Worm (Caenorhabditis elegans) whole organism, L4 larva: ENCODE data around the gene F20A1.6.
A peak's percentile ranks its signal among the peaks of the same experiment; 100 is the strongest.

Experiments used
- Y105C5A.15 ChIP-seq: fragments of 200-800 bp; sonication (Bioruptor generic); IDR thresholded peaks from 2 replicates; pipeline ENCODE4 v1.3.6; 2022; ENCODE audit warnings: missing genetic modification characterization, missing compliant biosample characterization
- lin-39 ChIP-seq: fragments of 150-350 bp; optimal IDR thresholded peaks from 2 replicates; lab custom pipeline; 2014; ENCODE audit warnings: missing biosample characterization, missing genetic modification reagents, missing genetic modification characterization
- madf-9 ChIP-seq: fragments of 200-800 bp; sonication (Bioruptor generic); conservative IDR thresholded peaks from 2 replicates; pipeline ENCODE4 v1.3.6; 2022; ENCODE audit warnings: missing genetic modification reagents, missing genetic modification characterization, missing compliant biosample characterization
- mxl-2 ChIP-seq: fragments of 200-800 bp; sonication (Bioruptor generic); conservative IDR thresholded peaks from 2 replicates; pipeline ENCODE4 v1.3.6; 2022; ENCODE audit warnings: missing genetic modification reagents, missing genetic modification characterization, missing compliant biosample characterization
- spr-3 ChIP-seq: fragments of 200-800 bp; sonication (Bioruptor generic); optimal IDR thresholded peaks from 2 replicates; lab custom pipeline; 2018; ENCODE audit warnings: mild to moderate bottlenecking, missing genetic modification characterization, missing compliant biosample characterization
- tra-1 ChIP-seq: fragments of 200-800 bp; sonication (Bioruptor generic); IDR thresholded peaks from 2 replicates; pipeline ENCODE4 v1.3.6; 2022; ENCODE audit warnings: missing genetic modification reagents, missing genetic modification characterization, missing compliant biosample characterization
- unc-62 ChIP-seq, 3 experiments: fragments of 150-350 bp in 1 of 3; sonication (generic microtip); optimal IDR thresholded peaks in 2 of 3; peaks in 1 of 3; 1 replicate in 1 of 3; 2 replicates in 2 of 3; lab custom pipeline; 2014 to 2017; ENCODE audit warnings: missing biosample characterization in 3 of 3, missing genetic modification characterization in 3 of 3, missing genetic modification reagents in 3 of 3, missing genotype in 1 of 3

F20A1.6 gene

ce11 chrV:6976047-6976446 lies 50.9 kb downstream of the F20A1.6 start, which contains the start of gene srx-16:
TSS of gene srx-16 (plus strand) at chrV:6976347.
- no peak for TF ChIP-seq Y105C5A.15
- no peak for TF ChIP-seq madf-9 (GFP tag; lab: Robert Waterston, UW)
- no peak for TF ChIP-seq spr-3 (GFP tag; lab: Kevin White, UChicago)
- TF ChIP-seq unc-62 (GFP tag; optimal IDR thresholded peaks at IDR 0.05 in 1 of 2; lab: Kevin White, UChicago), result peak in 1 of 2 experiments; percentile 32
- TF ChIP-seq unc-62 (tag; optimal IDR thresholded peaks at IDR 0.05; lab: Kevin White, UChicago), result no peak
- TF ChIP-seq mxl-2 (GFP tag; lab: Robert Waterston, UW), result no peak
- TF ChIP-seq lin-39 (tag; lab: Kevin White, UChicago), result no peak
- no peak for TF ChIP-seq tra-1 (GFP tag; lab: Robert Waterston, UW)
